Fruit fly (Drosophila melanogaster) Kc167 (cell line): ENCODE data around the gene CG5928.

Experiments
- Myc ChIP-seq: fragments of >200 bp; optimal IDR thresholded peaks from 2 replicates; lab custom pipeline; 2017; ENCODE audit warnings: missing external identifiers
- h ChIP-seq: fragments of >200 bp; optimal IDR thresholded peaks from 3 replicates; lab custom pipeline; 2018; ENCODE audit warnings: missing external identifiers
- insv ChIP-seq: fragments of >200 bp; optimal IDR thresholded peaks from 3 replicates; lab custom pipeline; 2018; ENCODE audit warnings: missing external identifiers
- ttk ChIP-seq: sonication (Bioruptor generic); optimal IDR thresholded peaks from 2 replicates; lab custom pipeline; 2017; ENCODE audit warnings: missing external identifiers

DNA sequence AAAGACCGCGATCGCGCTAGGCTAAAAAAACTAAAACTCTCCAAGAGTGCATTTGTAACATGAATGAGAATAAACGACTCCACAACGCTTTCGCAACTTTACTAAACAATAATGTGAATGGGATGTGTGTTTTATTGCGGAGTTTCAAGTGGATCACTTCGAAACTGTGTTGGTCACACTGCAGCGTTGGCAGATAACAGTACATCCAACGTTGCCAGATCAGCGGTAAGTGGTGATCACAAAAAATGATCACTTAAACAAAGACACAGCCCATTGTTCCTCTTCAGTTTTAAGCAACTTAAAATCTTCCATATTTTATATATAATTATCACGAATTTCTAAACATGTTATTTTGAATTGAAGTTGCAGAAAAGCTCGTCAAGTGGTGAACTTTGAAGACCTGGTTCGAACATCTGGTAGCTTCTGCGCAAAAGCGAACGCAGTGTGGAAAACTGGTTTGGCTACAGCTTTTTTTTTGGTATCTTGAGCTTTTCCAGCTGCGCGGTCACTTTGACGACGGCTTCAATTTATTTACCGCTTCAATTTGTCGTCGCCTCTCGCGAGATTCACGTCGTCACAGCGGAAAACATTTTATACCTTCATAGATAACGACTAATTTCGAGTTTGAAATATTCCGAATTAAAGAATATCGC lies 17.4 kb upstream of the CG5928 start, which contains the start of gene CG5921:
- TF ChIP-seq ttk (lab: Kevin White, UChicago) (no peak), h (lab: Kevin White, UChicago) (no peak), insv (lab: Kevin White, UChicago) (no peak), Myc (lab: Kevin White, UChicago) (no peak)
